Worm (Caenorhabditis elegans): ENCODE measurements around the gene Y44A6D.1.

DNA sequence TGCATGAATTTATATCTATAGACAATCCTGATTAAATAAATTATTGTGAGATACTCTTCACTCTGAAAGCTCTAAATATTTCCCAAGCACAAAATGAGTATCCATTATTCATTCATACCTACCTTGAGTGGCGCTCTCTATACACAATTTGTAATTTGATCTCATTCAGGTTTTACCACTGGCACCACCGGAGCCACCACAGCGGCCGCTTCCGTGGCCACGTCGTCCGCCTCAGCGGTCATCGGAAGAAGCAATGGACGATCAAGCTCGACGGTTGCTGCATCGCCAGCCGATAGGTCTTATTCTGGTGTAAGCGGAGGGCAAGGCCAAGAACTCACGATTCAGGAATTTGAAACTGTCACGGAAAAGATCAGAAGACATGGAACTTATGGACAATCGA lies 32.6 kb downstream of the Y44A6D.1 start:
- TF ChIP-seq unc-62 (GFP tag; optimal IDR thresholded peaks at IDR 0.05) (no peak), lin-39 (tag; optimal IDR thresholded peaks at IDR 0.05) (no peak), lin-35 (GFP tag; optimal IDR thresholded peaks at IDR 0.05) (no peak), lsy-2 (tag; optimal IDR thresholded peaks at IDR 0.05) (no peak), vab-15 (tag; optimal IDR thresholded peaks at IDR 0.05) (no peak), ceh-90 (tag; optimal IDR thresholded peaks at IDR 0.05) (no peak), elt-2 (tag; optimal IDR thresholded peaks at IDR 0.05) (no peak), fkh-8 (tag; optimal IDR thresholded peaks at IDR 0.05) (no peak)

All from whole organism, L1 larva.